Fruit fly (Drosophila melanogaster): ENCODE results near the gene CG44303.

Gene CG44303

dm6 chrX:6730600-6731259 is 43.5 kb upstream of the CG44303 start (continued):
- TF ChIP-seq CG16779 (tag; optimal IDR thresholded peaks at IDR 0.05) (peak; percentile 5), lz (GFP tag; optimal IDR thresholded peaks at IDR 0.05) (no peak), CG31627 (GFP tag; optimal IDR thresholded peaks at IDR 0.05) (no peak), fkh (GFP tag; optimal IDR thresholded peaks at IDR 0.05) (no peak), CG15336 (GFP tag; IDR thresholded peaks at IDR 0.05) (peak; percentile 62), fd59A (GFP tag; optimal IDR thresholded peaks at IDR 0.05) (no peak), ss (GFP tag; optimal IDR thresholded peaks at IDR 0.05) (peak; percentile 50 to 54), vri (GFP tag; optimal IDR thresholded peaks at IDR 0.05) (peak; percentile 29), CG7368 (GFP tag; optimal IDR thresholded peaks at IDR 0.05) (peak; percentile 33), Sox15 (GFP tag; optimal IDR thresholded peaks at IDR 0.05) (no peak)

- TF ChIP-seq dsx (GFP tag; optimal IDR thresholded peaks at IDR 0.05; ENCODE audit: poor library complexity, severe bottlenecking) (no peak), eg (GFP tag; IDR thresholded peaks at IDR 0.05) (no peak), fd59A (GFP tag; optimal IDR thresholded peaks at IDR 0.05) (no peak), OdsH (GFP tag; optimal IDR thresholded peaks at IDR 0.05) (no peak), Eip75B (GFP tag; optimal IDR thresholded peaks at IDR 0.05) (no peak), Blimp-1 (GFP tag; optimal IDR thresholded peaks at IDR 0.05) (no peak), Eip78C (GFP tag) (peak; percentile 64), acj6 (GFP tag; optimal IDR thresholded peaks at IDR 0.05) (no peak), fd85E (GFP tag; optimal IDR thresholded peaks at IDR 0.05) (no peak), CG8119 (GFP tag; IDR thresholded peaks at IDR 0.05) (no peak), svp (GFP tag) (peak; percentile 94), achi (GFP tag; optimal IDR thresholded peaks at IDR 0.05) (no peak), CG34406 (GFP tag; optimal IDR thresholded peaks at IDR 0.05) (no peak)
These were observed 41.5 kb upstream of the CG44303 start for dm6 chrX:6728597-6729158.

dm6 chrX:6726758-6727490 is 39.7 kb upstream of the CG44303 start:
- TF ChIP-seq CG10669 (GFP tag; optimal IDR thresholded peaks at IDR 0.05) (no peak), eg (GFP tag; IDR thresholded peaks at IDR 0.05) (no peak), Ets21C (GFP tag; optimal IDR thresholded peaks at IDR 0.05) (no peak), CG32006 (GFP tag; optimal IDR thresholded peaks at IDR 0.05) (no peak), CG6808 (GFP tag; optimal IDR thresholded peaks at IDR 0.05) (no peak), CG15336 (GFP tag; IDR thresholded peaks at IDR 0.05) (no peak), Hr4 (GFP tag; optimal IDR thresholded peaks at IDR 0.05) (no peak), lz (GFP tag; optimal IDR thresholded peaks at IDR 0.05) (no peak), Smox (GFP tag; optimal IDR thresholded peaks at IDR 0.05) (no peak), pdm3 (GFP tag; optimal IDR thresholded peaks at IDR 0.05) (no peak), CG6792 (GFP tag; optimal IDR thresholded peaks at IDR 0.05) (no peak)

- peak; percentile 7 for TF ChIP-seq CG10669 (GFP tag; optimal IDR thresholded peaks at IDR 0.05)
- peak; percentile 92 for TF ChIP-seq svp (GFP tag)
- no peak for TF ChIP-seq Sox14 (GFP tag; optimal IDR thresholded peaks at IDR 0.05)
- no peak for TF ChIP-seq CG6854 (GFP tag; optimal IDR thresholded peaks at IDR 0.05)
- TF ChIP-seq ss (GFP tag; optimal IDR thresholded peaks at IDR 0.05): no peak
- no peak for TF ChIP-seq Gug (GFP tag; IDR thresholded peaks at IDR 0.05)
- no peak for TF ChIP-seq CG11902 (GFP tag; optimal IDR thresholded peaks at IDR 0.05)
- TF ChIP-seq CG7368 (GFP tag; optimal IDR thresholded peaks at IDR 0.05): no peak
- TF ChIP-seq spab (GFP tag; optimal IDR thresholded peaks at IDR 0.05): no peak
- TF ChIP-seq eg (GFP tag; IDR thresholded peaks at IDR 0.05): no peak
- TF ChIP-seq CG16779 (tag; optimal IDR thresholded peaks at IDR 0.05): no peak
- TF ChIP-seq CG15336 (GFP tag; IDR thresholded peaks at IDR 0.05): no peak
- TF ChIP-seq CG3919 (GFP tag; optimal IDR thresholded peaks at IDR 0.05): peak; percentile 29
- no peak for TF ChIP-seq topi (GFP tag; optimal IDR thresholded peaks at IDR 0.05)
- TF ChIP-seq Eip78C (GFP tag): peak; percentile 59
- TF ChIP-seq CG31627 (GFP tag; optimal IDR thresholded peaks at IDR 0.05): no peak
- TF ChIP-seq CG6808 (GFP tag; optimal IDR thresholded peaks at IDR 0.05): no peak
- TF ChIP-seq CG6163 (GFP tag; IDR thresholded peaks at IDR 0.05): peak; percentile 39; the same call in 2 of the 3 replicates
- TF ChIP-seq CG34406 (GFP tag; optimal IDR thresholded peaks at IDR 0.05): no peak
- TF ChIP-seq Sox102F (GFP tag; optimal IDR thresholded peaks at IDR 0.05): no peak
- no peak for TF ChIP-seq lz (GFP tag; optimal IDR thresholded peaks at IDR 0.05)
- TF ChIP-seq Hr39 (GFP tag; optimal IDR thresholded peaks at IDR 0.05): no peak
- no peak for TF ChIP-seq CG6276 (GFP tag; optimal IDR thresholded peaks at IDR 0.05)
- no peak for TF ChIP-seq Ets96B (tag; optimal IDR thresholded peaks at IDR 0.05)
These were observed 37.8 kb upstream of the CG44303 start for dm6 chrX:6724904-6725505.

Data from whole organism, prepupa.